Worm (Caenorhabditis elegans) whole organism, early embryonic: ENCODE measurements around the gene lgx-1.

Source experiments
- B0310.2 ChIP-seq: sonication (generic microtip); optimal IDR thresholded peaks from 2 replicates; lab custom pipeline; 2016; ENCODE audit warnings: mild to moderate bottlenecking, missing genetic modification characterization, missing compliant biosample characterization
- F13C5.2 ChIP-seq: sonication (generic microtip); optimal IDR thresholded peaks from 2 replicates; lab custom pipeline; 2017; ENCODE audit warnings: mild to moderate bottlenecking, missing genetic modification characterization, inconsistent platforms, missing compliant biosample characterization
- aly-1 ChIP-seq: sonication (generic microtip); optimal IDR thresholded peaks from 2 replicates; lab custom pipeline; 2016; ENCODE audit warnings: missing genetic modification characterization, missing compliant biosample characterization
- ama-1 ChIP-seq: fragments of 150-350 bp; optimal IDR thresholded peaks from 2 replicates; lab custom pipeline; 2014
- ceh-13 ChIP-seq: fragments of 200-800 bp; sonication (Bioruptor generic); optimal IDR thresholded peaks from 2 replicates; lab custom pipeline; 2018; ENCODE audit warnings: mild to moderate bottlenecking, missing genetic modification characterization, missing compliant biosample characterization
- ceh-36 ChIP-seq: sonication (generic microtip); optimal IDR thresholded peaks from 2 replicates; lab custom pipeline; 2016; ENCODE audit warnings: missing genetic modification characterization, inconsistent platforms, missing compliant biosample characterization
- ets-7 ChIP-seq: sonication (generic microtip); optimal IDR thresholded peaks from 2 replicates; lab custom pipeline; 2016; ENCODE audit warnings: missing genotype, missing genetic modification characterization, missing compliant biosample characterization
- flt-1 ChIP-seq: fragments of 200-800 bp; sonication (Bioruptor generic); IDR thresholded peaks from 2 replicates; pipeline ENCODE4 v1.3.6; 2022; ENCODE audit warnings: missing genetic modification characterization, missing compliant biosample characterization
- hmbx-1 ChIP-seq: sonication (generic microtip); optimal IDR thresholded peaks from 2 replicates; lab custom pipeline; 2016; ENCODE audit warnings: mild to moderate bottlenecking, missing genetic modification characterization, missing compliant biosample characterization
- hmg-4 ChIP-seq: fragments of 200-800 bp; sonication (Bioruptor generic); optimal IDR thresholded peaks from 2 replicates; lab custom pipeline; 2018; ENCODE audit warnings: mild to moderate bottlenecking, missing genetic modification characterization, missing compliant biosample characterization
- hnd-1 ChIP-seq: sonication (generic microtip); optimal IDR thresholded peaks from 2 replicates; lab custom pipeline; 2016; ENCODE audit warnings: missing genetic modification characterization, missing compliant biosample characterization
- pes-1 ChIP-seq: fragments of 200-800 bp; sonication (Bioruptor generic); IDR thresholded peaks from 2 replicates; pipeline ENCODE4 v1.3.6; 2022; ENCODE audit warnings: missing genetic modification reagents, missing genetic modification characterization, missing compliant biosample characterization
- scrt-1 ChIP-seq: fragments of 200-800 bp; sonication (Bioruptor generic); IDR thresholded peaks from 2 replicates; pipeline ENCODE4 v1.3.6; 2022; ENCODE audit warnings: missing genetic modification characterization, missing compliant biosample characterization
- sea-1 ChIP-seq: fragments of 200-800 bp; sonication (Bioruptor generic); conservative IDR thresholded peaks from 2 replicates; pipeline ENCODE4 v1.3.6; 2022; ENCODE audit warnings: missing genetic modification characterization, missing compliant biosample characterization
- tbx-11 ChIP-seq: fragments of 200-800 bp; sonication (Bioruptor generic); IDR thresholded peaks from 2 replicates; pipeline ENCODE4 v1.3.6; 2022; ENCODE audit warnings: missing genetic modification characterization, missing compliant biosample characterization
- tbx-37 ChIP-seq: fragments of 200-800 bp; sonication (Bioruptor generic); conservative IDR thresholded peaks from 2 replicates; pipeline ENCODE4 v1.3.6; 2022; ENCODE audit warnings: missing genetic modification reagents, missing genetic modification characterization, missing compliant biosample characterization
- tra-4 ChIP-seq: sonication (generic microtip); optimal IDR thresholded peaks from 2 replicates; lab custom pipeline; 2017; ENCODE audit warnings: missing genetic modification characterization, missing compliant biosample characterization

Gene lgx-1

DNA sequence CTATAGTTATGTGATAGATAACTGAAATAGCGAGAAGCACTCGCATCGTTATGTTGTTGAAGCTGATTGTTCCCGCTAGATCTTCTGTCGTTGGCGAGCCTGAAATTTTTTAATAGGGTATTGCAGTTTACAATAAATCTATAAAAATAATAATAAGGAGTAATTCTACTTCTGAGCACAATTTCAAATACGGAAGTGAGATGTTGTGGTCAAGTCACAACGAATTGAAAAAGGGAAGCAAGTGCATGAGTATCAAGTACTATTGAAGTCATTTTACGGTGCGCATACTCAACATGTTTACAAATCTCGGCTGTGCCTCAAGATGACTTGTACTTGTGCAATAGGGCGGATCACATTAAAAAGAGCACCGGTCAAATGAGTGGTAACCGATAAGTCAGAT lies at the start of gene lgx-1:
Gene lgx-1 (minus strand): TSS at position 101 of the 400 bp plus-strand sequence.
- TF ChIP-seq aly-1 (tag; lab: Kevin White, UChicago) (no peak), B0310.2 (tag; lab: Kevin White, UChicago) (no peak), ceh-36 (tag; lab: Kevin White, UChicago) (no peak), scrt-1 (GFP tag; lab: Robert Waterston, UW) (no peak), tbx-37 (GFP tag; lab: Robert Waterston, UW) (no peak), tbx-11 (GFP tag; lab: Robert Waterston, UW) (no peak)

- TF ChIP-seq B0310.2 (tag; lab: Kevin White, UChicago) (no peak), tra-4 (no peak), hmg-4 (no peak), tbx-11 (GFP tag; lab: Robert Waterston, UW) (no peak), tbx-37 (GFP tag; lab: Robert Waterston, UW) (no peak), sea-1 (no peak), pes-1 (GFP tag; lab: Robert Waterston, UW) (no peak)
Measured at ce11 chrX:5579714-5580265, 41.5 kb upstream of the lgx-1 start.

DNA sequence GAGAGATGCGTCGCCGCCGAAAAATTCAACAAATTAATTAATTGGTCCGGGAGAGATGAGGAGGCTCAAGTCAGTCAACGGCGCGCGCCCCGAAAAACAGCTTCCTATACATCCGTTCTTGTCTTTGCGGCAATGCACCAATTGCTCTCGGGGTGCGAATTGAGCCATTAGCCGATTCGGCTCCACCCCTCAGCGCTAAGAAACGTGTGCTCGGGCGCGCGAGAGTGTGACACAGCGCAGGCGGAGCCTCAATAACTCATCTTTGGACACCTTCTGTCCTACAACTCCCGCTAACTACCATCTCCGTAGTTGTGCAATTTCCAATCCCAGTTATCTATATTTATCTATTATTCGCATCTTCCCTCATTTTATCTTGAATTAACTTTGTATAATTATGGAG lies 34.3 kb upstream of the lgx-1 start:
- no peak for TF ChIP-seq aly-1 (tag; lab: Kevin White, UChicago)
- TF ChIP-seq ets-7: no peak
- no peak for TF ChIP-seq ama-1
- no peak for TF ChIP-seq hmbx-1 (tag; lab: Kevin White, UChicago)
- no peak for TF ChIP-seq flt-1 (GFP tag; lab: Robert Waterston, UW)
- no peak for TF ChIP-seq tbx-11 (GFP tag; lab: Robert Waterston, UW)
- TF ChIP-seq scrt-1 (GFP tag; lab: Robert Waterston, UW): no peak
- TF ChIP-seq tbx-37 (GFP tag; lab: Robert Waterston, UW): no peak
- no peak for TF ChIP-seq F13C5.2 (tag; lab: Kevin White, UChicago)
- no peak for TF ChIP-seq ceh-13
- no peak for TF ChIP-seq sea-1
- TF ChIP-seq pes-1 (GFP tag; lab: Robert Waterston, UW): no peak
- no peak for TF ChIP-seq hmg-4
- no peak for TF ChIP-seq hnd-1 (tag; lab: Kevin White, UChicago)
- TF ChIP-seq tra-4: no peak
- no peak for TF ChIP-seq ceh-36 (tag; lab: Kevin White, UChicago)
- no peak for TF ChIP-seq B0310.2 (tag; lab: Kevin White, UChicago)

DNA sequence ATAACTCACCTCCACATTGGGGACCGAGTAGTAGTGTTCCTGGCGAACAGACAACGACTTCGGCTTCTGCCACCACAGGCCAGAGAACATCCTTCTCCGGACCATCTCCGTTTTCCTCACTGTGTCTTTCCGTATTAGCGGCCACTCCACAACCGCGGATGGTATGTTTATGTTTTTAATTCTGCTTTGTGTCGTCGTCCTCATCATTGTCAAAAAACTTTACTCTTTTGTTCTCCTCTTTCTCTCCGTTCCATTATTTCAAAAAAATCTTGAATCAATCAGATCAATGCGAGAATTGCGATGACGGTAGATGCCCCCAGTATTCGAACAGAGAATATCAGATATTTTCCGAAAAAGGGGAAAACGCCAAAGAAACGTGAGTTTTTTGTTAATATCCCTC lies 29.1 kb upstream of the lgx-1 start, which contains the start of gene mec-2:
Gene mec-2 (plus strand): TSS at position 301 of the 400 bp plus-strand sequence.
- TF ChIP-seq tbx-37 (GFP tag; lab: Robert Waterston, UW) (no peak), aly-1 (tag; lab: Kevin White, UChicago) (no peak), hmbx-1 (tag; lab: Kevin White, UChicago) (no peak), sea-1 (no peak)

DNA sequence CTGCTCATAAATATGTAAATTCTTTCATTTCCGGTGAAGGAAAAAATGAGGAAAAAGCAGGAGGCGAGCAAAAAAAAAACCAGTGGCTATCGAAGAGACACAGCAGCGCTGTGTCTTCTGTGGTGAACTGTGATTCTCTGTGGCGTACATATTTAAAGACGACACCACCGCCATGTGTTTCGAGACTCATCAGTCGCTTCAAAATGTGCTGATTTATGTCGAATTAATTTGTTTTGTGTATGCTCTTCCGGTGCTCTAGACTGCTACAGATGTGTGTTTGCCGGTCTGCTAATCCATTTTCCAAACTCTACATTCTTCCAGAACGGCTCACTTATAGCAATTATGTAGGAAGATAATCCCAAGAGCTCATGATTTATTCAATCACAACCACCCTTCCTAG lies 27.2 kb upstream of the lgx-1 start:
- TF ChIP-seq F13C5.2 (tag; lab: Kevin White, UChicago): no peak
- TF ChIP-seq tra-4: no peak
- no peak for TF ChIP-seq hnd-1 (tag; lab: Kevin White, UChicago)
- no peak for TF ChIP-seq aly-1 (tag; lab: Kevin White, UChicago)
- TF ChIP-seq tbx-11 (GFP tag; lab: Robert Waterston, UW): no peak
- no peak for TF ChIP-seq hmg-4
- TF ChIP-seq ama-1: no peak
- TF ChIP-seq ets-7: no peak
- TF ChIP-seq sea-1: no peak
- no peak for TF ChIP-seq hmbx-1 (tag; lab: Kevin White, UChicago)
- TF ChIP-seq ceh-13: no peak
- no peak for TF ChIP-seq B0310.2 (tag; lab: Kevin White, UChicago)
- TF ChIP-seq pes-1 (GFP tag; lab: Robert Waterston, UW): no peak
- TF ChIP-seq flt-1 (GFP tag; lab: Robert Waterston, UW): no peak
- TF ChIP-seq tbx-37 (GFP tag; lab: Robert Waterston, UW): no peak
- no peak for TF ChIP-seq scrt-1 (GFP tag; lab: Robert Waterston, UW)
- no peak for TF ChIP-seq ceh-36 (tag; lab: Kevin White, UChicago)

ce11 chrX:5557966-5558365 lies 19.6 kb upstream of the lgx-1 start, which contains the start of gene C38C5.1:
TSS of gene C38C5.1 (plus strand) at chrX:5558055.
- TF ChIP-seq tbx-11 (GFP tag; lab: Robert Waterston, UW) (no peak), tra-4 (no peak)

DNA sequence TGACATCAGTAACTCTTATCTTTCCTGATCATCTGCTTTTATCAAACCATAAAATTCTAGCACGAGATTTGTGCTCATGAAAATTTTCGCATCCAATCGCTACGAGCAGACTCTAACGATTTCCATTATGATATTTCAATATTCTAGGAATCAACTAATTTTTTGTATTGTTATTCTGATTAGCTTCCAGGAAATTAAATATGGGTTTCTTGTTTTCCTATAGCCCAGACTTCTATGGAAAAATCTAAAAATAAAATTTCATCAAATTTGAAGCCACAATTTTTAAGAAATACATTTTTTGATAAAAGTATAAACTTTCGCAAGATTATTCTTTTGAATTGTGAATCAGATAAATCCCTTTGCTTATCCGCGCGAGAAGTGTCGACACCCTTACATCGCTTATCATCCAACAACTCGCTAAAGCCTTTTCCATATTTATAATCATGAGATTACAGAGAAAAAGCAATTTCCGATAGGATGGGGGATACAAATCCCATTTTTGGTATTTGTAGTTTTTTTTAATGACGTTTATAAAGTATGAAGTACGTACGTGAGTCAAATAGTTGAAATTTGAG lies 16.8 kb upstream of the lgx-1 start:
- TF ChIP-seq scrt-1 (GFP tag; lab: Robert Waterston, UW): no peak
- TF ChIP-seq ets-7: no peak
- no peak for TF ChIP-seq hnd-1 (tag; lab: Kevin White, UChicago)
- TF ChIP-seq F13C5.2 (tag; lab: Kevin White, UChicago): no peak
- TF ChIP-seq tra-4: no peak
- TF ChIP-seq ceh-36 (tag; lab: Kevin White, UChicago): no peak
- TF ChIP-seq hmg-4: no peak
- TF ChIP-seq tbx-37 (GFP tag; lab: Robert Waterston, UW): no peak
- TF ChIP-seq pes-1 (GFP tag; lab: Robert Waterston, UW): no peak
- TF ChIP-seq aly-1 (tag; lab: Kevin White, UChicago): no peak
- no peak for TF ChIP-seq sea-1
- no peak for TF ChIP-seq ama-1
- no peak for TF ChIP-seq B0310.2 (tag; lab: Kevin White, UChicago)
- TF ChIP-seq ceh-13: no peak
- no peak for TF ChIP-seq flt-1 (GFP tag; lab: Robert Waterston, UW)

DNA sequence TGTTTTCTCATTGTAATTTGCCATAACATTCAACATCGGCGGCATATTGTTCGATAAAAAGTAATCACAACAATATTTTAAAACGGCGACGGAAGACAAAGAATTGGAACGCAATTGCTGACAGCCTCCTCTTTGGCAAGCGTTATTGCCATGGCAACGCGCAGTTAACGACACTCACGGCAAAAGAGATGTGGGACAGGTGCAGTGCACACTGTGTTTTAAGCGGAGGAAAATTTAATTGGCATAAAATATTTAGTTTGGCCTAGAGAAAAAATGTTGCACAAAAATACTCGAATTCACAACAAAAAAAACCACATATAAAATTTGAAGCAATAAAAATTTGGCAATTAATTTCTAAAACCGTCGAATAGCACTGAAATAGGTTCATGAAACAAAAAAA lies 14.3 kb upstream of the lgx-1 start, which contains the start of gene ifta-1:
Gene ifta-1 (minus strand): TSS at position 101 of the 400 bp plus-strand sequence.
- TF ChIP-seq ceh-13 (no peak), ceh-36 (tag; lab: Kevin White, UChicago) (no peak), hnd-1 (tag; lab: Kevin White, UChicago) (no peak), hmg-4 (no peak), F13C5.2 (tag; lab: Kevin White, UChicago) (no peak), pes-1 (GFP tag; lab: Robert Waterston, UW) (no peak), scrt-1 (GFP tag; lab: Robert Waterston, UW) (no peak), aly-1 (tag; lab: Kevin White, UChicago) (no peak), ets-7 (no peak), flt-1 (GFP tag; lab: Robert Waterston, UW) (no peak), ama-1 (no peak), tra-4 (no peak), hmbx-1 (tag; lab: Kevin White, UChicago) (no peak), tbx-37 (GFP tag; lab: Robert Waterston, UW) (no peak), tbx-11 (GFP tag; lab: Robert Waterston, UW) (no peak), sea-1 (no peak)
